Fruit fly (Drosophila melanogaster): Measurements from ENCODE around the gene mtDNA-helicase.

The mtDNA-helicase gene

dm6 chr2L:9894871-9895364, 1.7 kb upstream of the mtDNA-helicase start, which contains the start of gene Bka (continued):
- TF ChIP-seq Atf6 (GFP tag; IDR thresholded peaks at IDR 0.05) (peak; percentile 33; the same call in 1 of the 2 replicates), Sox100B (GFP tag; optimal IDR thresholded peaks at IDR 0.05) (peak; percentile 69), CG2129 (GFP tag; IDR thresholded peaks at IDR 0.05; ENCODE audit: partially characterized antibody) (peak; percentile 99), CG17912 (GFP tag; optimal IDR thresholded peaks at IDR 0.05) (no peak), CG7786 (GFP tag; optimal IDR thresholded peaks at IDR 0.05) (no peak), odd (GFP tag; optimal IDR thresholded peaks at IDR 0.05) (peak; percentile 73), CG12071 (GFP tag; optimal IDR thresholded peaks at IDR 0.05) (no peak), CG10147 (GFP tag; optimal IDR thresholded peaks at IDR 0.05) (peak; percentile 75), sens-2 (GFP tag; IDR thresholded peaks at IDR 0.05) (no peak), Rfx (GFP tag; IDR thresholded peaks at IDR 0.05) (peak; percentile 41), Lim3 (GFP tag; IDR thresholded peaks at IDR 0.05) (no peak), ranshi (GFP tag; IDR thresholded peaks at IDR 0.05) (peak; percentile 22; the same call in 1 of the 2 replicates), tna (GFP tag; IDR thresholded peaks at IDR 0.05; ENCODE audit: partially characterized antibody) (peak; percentile 92), chm (GFP tag; IDR thresholded peaks at IDR 0.05) (peak; percentile 31; the same call in 1 of the 2 replicates), zfh1 (GFP tag; IDR thresholded peaks at IDR 0.05) (no peak), CG30020 (tag; optimal IDR thresholded peaks at IDR 0.05) (peak; percentile 83), MBD-R2 (GFP tag; IDR thresholded peaks at IDR 0.05) (peak; percentile 65), CG18011 (GFP tag; optimal IDR thresholded peaks at IDR 0.05) (peak; percentile 22), Tbp (GFP tag; optimal IDR thresholded peaks at IDR 0.05) (no peak), CG9797 (GFP tag; optimal IDR thresholded peaks at IDR 0.05) (peak; percentile 57), GATAe (GFP tag; conservative IDR thresholded peaks at IDR 0.05) (no peak), ken (GFP tag; IDR thresholded peaks at IDR 0.05) (no peak), CG14965 (GFP tag; optimal IDR thresholded peaks at IDR 0.05; ENCODE audit: borderline replicate concordance) (no peak), chn (GFP tag; optimal IDR thresholded peaks at IDR 0.05) (no peak), CG14667 (GFP tag; IDR thresholded peaks at IDR 0.05) (no peak), hbn (GFP tag; IDR thresholded peaks at IDR 0.05; ENCODE audit: partially characterized antibody) (peak; percentile 98), gsb-n (tag; optimal IDR thresholded peaks at IDR 0.05) (peak; percentile 66), NC2β (GFP tag; optimal IDR thresholded peaks at IDR 0.05) (peak; percentile 55), Hand (GFP tag; optimal IDR thresholded peaks at IDR 0.05) (peak; percentile 56), amos (GFP tag; IDR thresholded peaks at IDR 0.05; ENCODE audit: partially characterized antibody) (peak; percentile 95), CG6791 (GFP tag; IDR thresholded peaks at IDR 0.05; ENCODE audit: partially characterized antibody) (peak; percentile 93), sc (optimal IDR thresholded peaks at IDR 0.05) (no peak), sc (GFP tag; optimal IDR thresholded peaks at IDR 0.05) (peak; percentile 43), shn (GFP tag; optimal IDR thresholded peaks at IDR 0.05) (no peak), CG7357 (GFP tag; IDR thresholded peaks at IDR 0.05) (no peak), Pdp1 (GFP tag; optimal IDR thresholded peaks at IDR 0.05) (peak in 1 of 2 experiments; percentile 81), Eip74EF (GFP tag; optimal IDR thresholded peaks at IDR 0.05) (peak in 1 of 2 experiments; percentile 65), ERR (GFP tag; optimal IDR thresholded peaks at IDR 0.05) (peak; percentile 0), CG4404 (GFP tag; IDR thresholded peaks at IDR 0.05) (no peak), CG11093 (GFP tag; IDR thresholded peaks at IDR 0.05) (no peak), slbo (GFP tag; IDR thresholded peaks at IDR 0.05) (0 out of 2 replicates have a peak, but pooled peaks have one; percentile 28), E2f1 (GFP tag; IDR thresholded peaks at IDR 0.05) (no peak), CG10654 (GFP tag; optimal IDR thresholded peaks at IDR 0.05) (no peak), CG10209 (GFP tag; optimal IDR thresholded peaks at IDR 0.05) (peak; percentile 24), klu (GFP tag; IDR thresholded peaks at IDR 0.05) (no peak), Taf1 (GFP tag; IDR thresholded peaks at IDR 0.05) (no peak), gsb (GFP tag; IDR thresholded peaks at IDR 0.05) (no peak), ems (GFP tag; optimal IDR thresholded peaks at IDR 0.05) (peak; percentile 17), CoRest (tag; optimal IDR thresholded peaks at IDR 0.05) (peak; percentile 61), crc (GFP tag; optimal IDR thresholded peaks at IDR 0.05) (no peak), CG30431 (GFP tag; optimal IDR thresholded peaks at IDR 0.05) (no peak)

All from whole organism, embryonic.